Fruit fly (Drosophila melanogaster) Kc167 (cell line): ENCODE measurements around the gene ACXE.
A peak's percentile ranks its signal among the peaks of the same experiment; 100 is the strongest.

Source experiments
- Myc ChIP-seq: fragments of >200 bp; optimal IDR thresholded peaks from 2 replicates; lab custom pipeline; 2017; ENCODE audit warnings: missing external identifiers
- Sin3A ChIP-seq: fragments of >200 bp; optimal IDR thresholded peaks from 2 replicates; lab custom pipeline; 2018; ENCODE audit warnings: missing external identifiers
- h ChIP-seq: fragments of >200 bp; optimal IDR thresholded peaks from 3 replicates; lab custom pipeline; 2018; ENCODE audit warnings: missing external identifiers
- insv ChIP-seq: fragments of >200 bp; optimal IDR thresholded peaks from 3 replicates; lab custom pipeline; 2018; ENCODE audit warnings: missing external identifiers
- psq ChIP-seq: fragments of >200 bp; optimal IDR thresholded peaks from 2 replicates; lab custom pipeline; 2017; ENCODE audit warnings: missing external identifiers
- ttk ChIP-seq: sonication (Bioruptor generic); optimal IDR thresholded peaks from 2 replicates; lab custom pipeline; 2017; ENCODE audit warnings: missing external identifiers

ACXE gene

DNA sequence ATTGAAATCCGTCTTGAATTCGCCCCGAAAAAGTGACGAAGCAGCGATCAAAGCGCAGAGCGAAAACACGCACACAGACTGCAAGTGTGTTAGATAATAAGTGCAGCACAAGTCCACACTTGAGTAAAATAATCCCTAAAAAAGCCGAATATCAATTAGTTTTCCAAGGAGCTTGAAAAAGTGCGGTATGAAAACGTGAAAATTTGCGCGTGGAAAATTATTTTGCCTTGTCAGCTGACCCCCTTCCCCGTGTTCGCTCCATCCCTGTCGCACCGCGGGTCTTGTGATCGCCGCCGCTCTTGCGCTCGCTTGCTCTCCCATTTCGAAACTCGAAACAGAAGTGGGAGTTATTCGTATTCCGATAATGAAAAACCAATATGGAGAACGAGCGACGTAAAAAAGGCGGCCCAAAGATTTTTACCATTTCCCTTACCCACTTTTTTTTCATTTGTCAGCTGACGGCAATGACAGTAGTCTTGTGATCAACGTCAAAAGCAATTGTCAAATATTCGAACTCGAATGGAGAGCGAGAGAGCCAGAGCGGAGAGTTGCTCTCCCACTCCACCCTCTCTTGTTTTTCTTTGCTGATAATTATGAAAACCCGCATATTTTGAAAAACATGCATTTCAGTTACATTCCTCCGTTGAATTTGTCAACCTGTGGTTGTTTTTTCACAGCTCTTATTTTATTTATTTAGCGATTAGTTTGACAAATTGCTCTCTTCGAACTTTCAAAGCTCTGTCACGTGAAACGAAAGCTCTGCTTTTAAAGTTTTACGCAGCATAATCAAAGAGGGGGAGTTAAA lies 49.4 kb downstream of the ACXE start:
- TF ChIP-seq h (lab: Kevin White, UChicago) (no peak), psq (lab: Kevin White, UChicago) (peak; percentile 26), Myc (no peak)

DNA sequence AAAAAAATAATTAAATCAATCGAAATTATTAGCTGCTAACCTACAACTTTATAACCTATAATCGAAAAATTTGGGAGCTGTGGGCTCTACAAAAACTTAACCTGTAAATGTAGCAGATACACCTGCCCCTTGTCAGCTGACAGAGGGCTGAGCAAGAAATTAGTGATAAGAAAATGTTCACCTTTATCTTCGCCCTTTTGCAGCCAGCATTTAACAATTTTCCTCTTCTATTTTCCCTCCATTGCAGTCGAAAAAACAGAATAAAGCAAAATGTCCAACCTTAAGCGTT lies 49.9 kb downstream of the ACXE start:
- TF ChIP-seq Sin3A: no peak

dm6 chr2L:12978486-12978885 lies 53.1 kb downstream of the ACXE start, which contains the start of gene Vha68-3:
TSS of gene Vha68-3 (plus strand) at chr2L:12978786.
- no peak for TF ChIP-seq ttk (lab: Kevin White, UChicago)
- TF ChIP-seq psq (lab: Kevin White, UChicago): no peak
- no peak for TF ChIP-seq h (lab: Kevin White, UChicago)
- TF ChIP-seq Myc: no peak
- TF ChIP-seq Sin3A: no peak
- TF ChIP-seq insv (lab: Kevin White, UChicago): no peak
